Worm (Caenorhabditis elegans): ENCODE measurements around the gene clec-266.

Gene clec-266

DNA sequence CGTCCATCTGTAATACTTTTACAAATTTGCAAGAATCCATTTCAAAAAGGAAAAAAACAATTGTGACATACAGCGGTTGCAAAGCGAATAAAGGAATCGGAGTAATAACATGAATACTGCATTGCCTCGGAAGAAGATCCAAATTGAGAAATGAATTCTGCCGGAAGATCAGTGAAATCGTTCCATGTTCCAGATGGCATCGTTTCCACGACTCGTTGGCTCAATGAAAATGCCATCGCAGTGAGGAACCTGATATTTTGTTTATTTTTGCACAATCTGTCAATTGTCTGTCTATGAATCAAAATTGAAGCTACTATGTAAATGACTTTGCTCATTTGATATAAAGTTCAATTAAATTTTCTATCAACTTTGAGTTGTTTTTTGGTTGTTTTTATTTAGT, 7.9 kb upstream of the clec-266 start:
- TF ChIP-seq tbx-7 (tag; optimal IDR thresholded peaks at IDR 0.05) (no peak), fax-1 (tag; optimal IDR thresholded peaks at IDR 0.05) (no peak), C08G9.2 (tag; optimal IDR thresholded peaks at IDR 0.05) (no peak), eyg-1 (tag; optimal IDR thresholded peaks at IDR 0.05) (no peak), ceh-22 (tag; optimal IDR thresholded peaks at IDR 0.05) (no peak), odd-2 (tag; optimal IDR thresholded peaks at IDR 0.05) (no peak), ama-1 (optimal IDR thresholded peaks at IDR 0.05) (no peak), ceh-48 (tag; optimal IDR thresholded peaks at IDR 0.05) (no peak), ceh-31 (tag; optimal IDR thresholded peaks at IDR 0.05) (no peak), F13H6.1 (tag; optimal IDR thresholded peaks at IDR 0.05) (no peak), Y22D7AL.16 (tag; optimal IDR thresholded peaks at IDR 0.05) (no peak), pros-1 (tag; optimal IDR thresholded peaks at IDR 0.05) (no peak), elt-4 (tag; optimal IDR thresholded peaks at IDR 0.05) (no peak), hlh-8 (tag; optimal IDR thresholded peaks at IDR 0.05) (no peak), syd-9 (tag; optimal IDR thresholded peaks at IDR 0.05) (no peak)

DNA sequence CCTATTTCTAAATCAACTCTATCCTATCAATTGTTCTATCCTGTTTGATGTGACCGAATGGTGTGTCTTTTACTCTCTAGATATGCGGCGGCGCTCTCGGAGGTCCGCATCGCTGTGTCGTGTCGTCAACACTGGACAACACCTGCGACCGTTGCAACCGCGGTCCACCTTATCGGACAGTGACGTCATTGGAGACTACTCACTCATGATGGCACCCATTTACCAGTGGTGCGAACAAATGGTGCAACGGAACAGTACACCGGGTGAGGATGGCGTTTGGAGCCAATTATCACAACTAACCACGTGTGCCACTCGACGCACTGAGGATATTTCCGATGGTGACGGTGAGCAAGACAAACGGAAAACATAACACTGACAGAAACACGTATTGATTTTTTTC, 2.6 kb upstream of the clec-266 start:
- TF ChIP-seq hlh-30 (tag; optimal IDR thresholded peaks at IDR 0.05; ENCODE audit: insufficient read depth) (no peak), ref-2 (tag; optimal IDR thresholded peaks at IDR 0.05) (peak; percentile 36), tbx-2 (tag; optimal IDR thresholded peaks at IDR 0.05) (peak; percentile 46), elt-2 (tag; optimal IDR thresholded peaks at IDR 0.05) (peak; percentile 63)

DNA sequence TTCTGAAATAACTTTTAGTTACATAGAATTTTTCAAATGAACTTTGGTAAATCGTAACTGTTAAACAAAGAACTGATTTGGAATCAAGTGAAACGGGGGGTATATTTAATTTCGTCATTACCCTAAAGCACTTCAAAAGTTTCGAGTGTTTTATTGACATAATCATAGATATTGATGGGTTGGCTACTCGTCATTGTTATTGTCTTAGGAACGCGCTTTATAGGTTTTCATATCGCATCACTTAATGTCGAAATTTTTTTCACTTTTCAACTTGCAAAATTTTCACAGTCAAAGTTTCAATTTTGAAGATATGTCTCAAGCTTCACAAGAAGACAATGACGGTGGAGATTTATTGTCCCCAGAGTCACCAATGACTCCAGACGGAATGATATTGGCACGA, 4.0 kb downstream of the clec-266 start, which contains the start of gene kqt-1:
Gene kqt-1 (plus strand): TSS at position 301 of the 400 bp plus-strand sequence.
- TF ChIP-seq ceh-22 (tag; optimal IDR thresholded peaks at IDR 0.05) (no peak), K09A11.1 (tag; optimal IDR thresholded peaks at IDR 0.05; ENCODE audit: insufficient read depth) (no peak), ceh-45 (GFP tag; IDR thresholded peaks at IDR 0.05) (no peak), nhr-232 (tag; optimal IDR thresholded peaks at IDR 0.05) (no peak), eyg-1 (tag; optimal IDR thresholded peaks at IDR 0.05) (no peak), ceh-6 (GFP tag; optimal IDR thresholded peaks at IDR 0.05) (no peak), sox-2 (GFP tag; IDR thresholded peaks at IDR 0.05) (no peak), ama-1 (optimal IDR thresholded peaks at IDR 0.05) (no peak), elt-4 (tag; optimal IDR thresholded peaks at IDR 0.05) (no peak), lim-6 (tag; optimal IDR thresholded peaks at IDR 0.05) (no peak), fkh-6 (tag; optimal IDR thresholded peaks at IDR 0.05) (no peak), tbx-2 (tag; optimal IDR thresholded peaks at IDR 0.05) (no peak), fkh-10 (GFP tag; optimal IDR thresholded peaks at IDR 0.05) (no peak), pros-1 (tag; optimal IDR thresholded peaks at IDR 0.05) (no peak)

DNA sequence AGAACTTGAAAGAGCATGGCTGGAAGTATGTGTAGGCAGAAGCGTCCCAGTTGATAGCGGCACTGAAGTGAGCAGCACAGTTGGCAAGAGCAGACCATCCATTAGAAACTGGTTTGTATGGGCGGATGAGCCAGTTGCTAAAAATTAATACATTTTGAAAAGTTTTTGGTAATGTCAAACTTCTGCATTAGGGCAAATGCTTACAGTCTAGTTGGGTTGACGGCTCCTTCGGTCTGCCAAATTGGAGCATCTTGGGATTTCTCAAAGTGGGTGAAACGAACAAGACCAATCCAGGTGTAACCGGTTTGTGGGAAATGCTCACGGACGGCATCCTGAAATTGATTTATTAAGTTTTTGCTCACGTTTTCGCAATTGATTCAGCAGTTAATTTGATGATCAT, 5.1 kb downstream of the clec-266 start:
- TF ChIP-seq ama-1 (optimal IDR thresholded peaks at IDR 0.05) (peak; percentile 60), lim-6 (tag; optimal IDR thresholded peaks at IDR 0.05) (no peak), ceh-30 (tag; optimal IDR thresholded peaks at IDR 0.05) (no peak), hlh-6 (tag; optimal IDR thresholded peaks at IDR 0.05) (no peak), ceh-14 (tag; optimal IDR thresholded peaks at IDR 0.05) (no peak)

DNA sequence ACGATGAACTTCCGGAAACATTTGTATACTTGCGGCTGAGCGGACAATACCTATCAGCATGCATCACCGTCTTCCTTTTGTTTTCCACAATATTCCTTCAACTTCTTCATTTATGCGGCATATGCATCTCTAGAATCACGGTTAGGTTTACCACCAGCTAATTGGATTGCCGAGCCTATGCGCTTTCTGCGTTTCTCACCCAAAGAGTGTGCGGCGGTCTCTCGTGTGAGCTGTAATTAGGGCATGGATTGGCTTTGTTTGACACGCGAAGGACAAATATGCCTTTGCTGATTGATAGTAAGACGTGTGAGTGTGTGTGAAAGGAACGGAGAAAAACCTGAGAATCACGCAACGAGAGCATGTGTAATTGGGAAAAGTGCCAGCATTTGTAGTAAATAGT, 9.2 kb downstream of the clec-266 start:
- peak; percentile 33 for TF ChIP-seq ceh-31 (tag; optimal IDR thresholded peaks at IDR 0.05)
- no peak for TF ChIP-seq elt-4 (tag; optimal IDR thresholded peaks at IDR 0.05)
- TF ChIP-seq unc-42 (tag; optimal IDR thresholded peaks at IDR 0.05), result peak; percentile 80
- TF ChIP-seq unc-86 (tag; optimal IDR thresholded peaks at IDR 0.05), result no peak
- no peak for TF ChIP-seq pqm-1 (tag; optimal IDR thresholded peaks at IDR 0.05)
- TF ChIP-seq ttx-3 (tag; optimal IDR thresholded peaks at IDR 0.05), result peak; percentile 6
- TF ChIP-seq ceh-14 (tag; optimal IDR thresholded peaks at IDR 0.05), result peak; percentile 4

DNA sequence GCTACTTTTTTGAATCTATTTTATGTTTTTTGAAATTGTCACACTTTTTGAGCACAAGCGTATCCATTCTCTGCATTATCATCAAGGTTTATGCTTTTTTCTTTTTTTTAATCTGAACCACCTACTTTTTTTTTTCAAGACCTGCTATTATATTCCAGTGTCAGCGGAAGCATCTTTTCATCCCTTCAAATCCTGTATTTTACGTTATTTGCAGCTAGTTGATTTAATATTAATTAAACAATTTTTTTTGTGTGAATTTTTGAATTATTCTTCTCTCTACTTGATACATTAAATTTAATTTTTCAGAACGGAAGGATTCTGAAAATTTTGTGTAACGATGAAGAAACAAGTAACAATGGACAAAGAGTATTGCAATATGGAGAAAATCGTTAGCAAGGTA, 13.0 kb downstream of the clec-266 start, which contains the start of gene C25B8.8:
Gene C25B8.8 (plus strand): TSS at position 301 of the 400 bp plus-strand sequence.
- TF ChIP-seq pag-3 (tag; optimal IDR thresholded peaks at IDR 0.05; ENCODE audit: borderline replicate concordance) (no peak), ref-2 (tag; optimal IDR thresholded peaks at IDR 0.05) (no peak), ztf-16 (tag; optimal IDR thresholded peaks at IDR 0.05) (no peak), C38D4.7 (GFP tag; optimal IDR thresholded peaks at IDR 0.05) (no peak), ceh-6 (GFP tag; optimal IDR thresholded peaks at IDR 0.05) (no peak), ttx-3 (tag; optimal IDR thresholded peaks at IDR 0.05) (no peak), ceh-30 (tag; optimal IDR thresholded peaks at IDR 0.05) (no peak), nhr-11 (tag; optimal IDR thresholded peaks at IDR 0.05) (no peak)
